Fruit fly (Drosophila melanogaster) whole organism, wandering third instar larva: ENCODE data around the gene Pnn.

Experiments
- Abd-B ChIP-seq: fragments of >200 bp; optimal IDR thresholded peaks from 2 replicates; lab custom pipeline; 2017; ENCODE audit warnings: missing biosample characterization, missing genetic modification characterization
- CG32264 ChIP-seq: fragments of 200-800 bp; sonication (Bioruptor generic); optimal IDR thresholded peaks from 2 replicates; lab custom pipeline; 2016; ENCODE audit warnings: missing biosample characterization, missing genetic modification characterization
- CG9705 ChIP-seq: fragments of 200-800 bp; sonication (Bioruptor generic); optimal IDR thresholded peaks from 2 replicates; lab custom pipeline; 2018; ENCODE audit warnings: missing biosample characterization, mild to moderate bottlenecking, missing genetic modification characterization
- CrebA ChIP-seq: fragments of 200-800 bp; sonication (Bioruptor generic); optimal IDR thresholded peaks from 2 replicates; lab custom pipeline; 2016; ENCODE audit warnings: missing biosample characterization, mild to moderate bottlenecking, missing genetic modification characterization, borderline replicate concordance
- Dfd ChIP-seq: fragments of >200 bp; optimal IDR thresholded peaks from 2 replicates; lab custom pipeline; 2017; ENCODE audit warnings: missing biosample characterization, missing genetic modification characterization
- Dif ChIP-seq: fragments of 200-275, 200-300 bp; sonication (Bioruptor generic); optimal IDR thresholded peaks from 2 replicates; lab custom pipeline; 2018; ENCODE audit warnings: missing biosample characterization, missing genetic modification characterization; ENCODE audit not compliant: partially characterized antibody
- GATAd ChIP-seq: sonication (Bioruptor generic); optimal IDR thresholded peaks from 2 replicates; lab custom pipeline; 2016; ENCODE audit warnings: missing biosample characterization, missing genetic modification characterization
- HLH106 ChIP-seq: fragments of 200-800 bp; optimal IDR thresholded peaks from 3 replicates; lab custom pipeline; 2019; ENCODE audit warnings: missing biosample characterization, mild to moderate bottlenecking, missing genetic modification characterization, moderate library complexity
- Hnf4 ChIP-seq: fragments of 200-800 bp; sonication (Bioruptor generic); optimal IDR thresholded peaks from 2 replicates; lab custom pipeline; 2016; ENCODE audit warnings: missing biosample characterization, mild to moderate bottlenecking, missing genetic modification characterization
- Hr78 ChIP-seq: fragments of >200 bp; optimal IDR thresholded peaks from 2 replicates; lab custom pipeline; 2017; ENCODE audit warnings: missing biosample characterization, missing genetic modification characterization
- Hr83 ChIP-seq: fragments of 200-300 bp; sonication (Bioruptor generic); optimal IDR thresholded peaks from 2 replicates; lab custom pipeline; 2016; ENCODE audit warnings: missing biosample characterization, mild to moderate bottlenecking, missing genetic modification characterization, moderate library complexity; ENCODE audit not compliant: poor library complexity, severe bottlenecking
- Jra ChIP-seq: sonication (Bioruptor generic); optimal IDR thresholded peaks from 2 replicates; lab custom pipeline; 2016; ENCODE audit warnings: missing biosample characterization, missing genetic modification characterization
- Mio ChIP-seq: sonication (Bioruptor generic); optimal IDR thresholded peaks from 2 replicates; lab custom pipeline; 2016; ENCODE audit warnings: missing biosample characterization, missing genetic modification characterization
- Myc ChIP-seq: fragments of >200 bp; optimal IDR thresholded peaks from 2 replicates; lab custom pipeline; 2017
- N ChIP-seq: fragments of >200 bp; optimal IDR thresholded peaks from 2 replicates; lab custom pipeline; 2018; ENCODE audit warnings: missing biosample characterization, missing external identifiers, missing genetic modification characterization
- OdsH ChIP-seq: fragments of 200-800 bp; sonication (Bioruptor generic); optimal IDR thresholded peaks from 2 replicates; lab custom pipeline; 2016; ENCODE audit warnings: missing biosample characterization, mild to moderate bottlenecking, missing genetic modification characterization
- Rel ChIP-seq, 2 experiments: fragments of 200-800 bp; sonication (Bioruptor generic) in 1 of 2; optimal IDR thresholded peaks; 2 replicates in 1 of 2; 3 replicates in 1 of 2; lab custom pipeline; 2016 to 2019; ENCODE audit warnings: mild to moderate bottlenecking in 2 of 2, missing biosample characterization in 2 of 2, missing genetic modification characterization in 2 of 2, moderate library complexity in 1 of 2
- Sp1 ChIP-seq: fragments of 200-800 bp; sonication (Bioruptor generic); optimal IDR thresholded peaks from 3 replicates; lab custom pipeline; 2019; ENCODE audit warnings: missing biosample characterization, mild to moderate bottlenecking, missing genetic modification characterization, moderate library complexity
- Vsx2 ChIP-seq: fragments of 200-300, 225-300 bp; sonication (Bioruptor generic); optimal IDR thresholded peaks from 2 replicates; lab custom pipeline; 2018; ENCODE audit warnings: missing biosample characterization, missing genetic modification characterization; ENCODE audit not compliant: partially characterized antibody
- br ChIP-seq: fragments of 200-800 bp; sonication (Bioruptor generic); optimal IDR thresholded peaks from 2 replicates; lab custom pipeline; 2016; ENCODE audit warnings: missing biosample characterization, missing genetic modification characterization
- brk ChIP-seq: fragments of 200-800 bp; sonication (Bioruptor generic); optimal IDR thresholded peaks from 2 replicates; lab custom pipeline; 2016; ENCODE audit warnings: missing biosample characterization, mild to moderate bottlenecking, missing genetic modification characterization
- dl ChIP-seq, 2 experiments: fragments of 175-275, 200-275 bp in 1 of 2; fragments of 200-275 bp in 1 of 2; sonication (Bioruptor generic); optimal IDR thresholded peaks; lab custom pipeline; 2018; ENCODE audit warnings: mild to moderate bottlenecking in 2 of 2, missing biosample characterization in 2 of 2, missing genetic modification characterization in 2 of 2, moderate library complexity in 2 of 2; ENCODE audit not compliant: partially characterized antibody in 2 of 2, insufficient read depth in 1 of 2
- dmrt93B ChIP-seq: fragments of 200-800 bp; sonication (Bioruptor generic); optimal IDR thresholded peaks from 2 replicates; lab custom pipeline; 2018; ENCODE audit warnings: missing biosample characterization, mild to moderate bottlenecking, missing genetic modification characterization
- dsf ChIP-seq: sonication (Bioruptor generic); optimal IDR thresholded peaks from 2 replicates; lab custom pipeline; 2016; ENCODE audit warnings: missing biosample characterization, missing genetic modification characterization, borderline replicate concordance
- ey ChIP-seq: fragments of 200-800 bp; sonication (Bioruptor generic); optimal IDR thresholded peaks from 2 replicates; lab custom pipeline; 2016; ENCODE audit warnings: missing biosample characterization, missing genetic modification characterization
- foxo ChIP-seq, 2 experiments: fragments of 200-800 bp; sonication (Bioruptor generic); optimal IDR thresholded peaks; 2 replicates in 1 of 2; 3 replicates in 1 of 2; lab custom pipeline; 2016 to 2017; ENCODE audit warnings: missing biosample characterization in 2 of 2, missing genetic modification characterization in 2 of 2
- fru ChIP-seq: fragments of 200-800 bp; sonication (Bioruptor generic); optimal IDR thresholded peaks from 3 replicates; lab custom pipeline; 2016; ENCODE audit warnings: missing biosample characterization, mild to moderate bottlenecking, missing genetic modification characterization
- h ChIP-seq: fragments of 200-800 bp; sonication (Bioruptor generic); optimal IDR thresholded peaks from 3 replicates; lab custom pipeline; 2016; ENCODE audit warnings: missing biosample characterization, mild to moderate bottlenecking, missing genetic modification characterization
- jim ChIP-seq: fragments of 175-275, 200-325 bp; sonication (Bioruptor generic); optimal IDR thresholded peaks from 2 replicates; lab custom pipeline; 2016; ENCODE audit warnings: missing biosample characterization, mild to moderate bottlenecking, missing genetic modification characterization
- lola ChIP-seq: fragments of >200 bp; optimal IDR thresholded peaks from 2 replicates; lab custom pipeline; 2017; ENCODE audit warnings: missing biosample characterization, missing genetic modification characterization
- pan ChIP-seq: fragments of >200 bp; optimal IDR thresholded peaks from 2 replicates; lab custom pipeline; 2017
- psq ChIP-seq: fragments of 200-800 bp; sonication (Bioruptor generic); optimal IDR thresholded peaks from 3 replicates; lab custom pipeline; 2017; ENCODE audit warnings: missing biosample characterization, mild to moderate bottlenecking, missing genetic modification characterization, moderate library complexity
- rgr ChIP-seq: fragments of 200-800 bp; sonication (Bioruptor generic); optimal IDR thresholded peaks from 3 replicates; lab custom pipeline; 2016; ENCODE audit warnings: missing biosample characterization, mild to moderate bottlenecking, missing genetic modification characterization
- sage ChIP-seq: fragments of 200-800 bp; sonication (Bioruptor generic); optimal IDR thresholded peaks from 2 replicates; lab custom pipeline; 2016; ENCODE audit warnings: missing biosample characterization, mild to moderate bottlenecking, missing genetic modification characterization
- sv ChIP-seq: fragments of 200-800 bp; sonication (Bioruptor generic); optimal IDR thresholded peaks from 3 replicates; lab custom pipeline; 2016; ENCODE audit warnings: missing biosample characterization, missing genetic modification characterization
- tai ChIP-seq: sonication (Bioruptor generic); optimal IDR thresholded peaks from 2 replicates; lab custom pipeline; 2016; ENCODE audit warnings: missing biosample characterization, missing genetic modification characterization
- usp ChIP-seq: fragments of >200 bp; optimal IDR thresholded peaks from 2 replicates; lab custom pipeline; 2017; ENCODE audit warnings: missing biosample characterization, missing genetic modification characterization
- woc ChIP-seq: sonication (Bioruptor generic); optimal IDR thresholded peaks from 2 replicates; lab custom pipeline; 2016; ENCODE audit warnings: missing biosample characterization, mild to moderate bottlenecking, missing genetic modification characterization

Pnn gene

DNA sequence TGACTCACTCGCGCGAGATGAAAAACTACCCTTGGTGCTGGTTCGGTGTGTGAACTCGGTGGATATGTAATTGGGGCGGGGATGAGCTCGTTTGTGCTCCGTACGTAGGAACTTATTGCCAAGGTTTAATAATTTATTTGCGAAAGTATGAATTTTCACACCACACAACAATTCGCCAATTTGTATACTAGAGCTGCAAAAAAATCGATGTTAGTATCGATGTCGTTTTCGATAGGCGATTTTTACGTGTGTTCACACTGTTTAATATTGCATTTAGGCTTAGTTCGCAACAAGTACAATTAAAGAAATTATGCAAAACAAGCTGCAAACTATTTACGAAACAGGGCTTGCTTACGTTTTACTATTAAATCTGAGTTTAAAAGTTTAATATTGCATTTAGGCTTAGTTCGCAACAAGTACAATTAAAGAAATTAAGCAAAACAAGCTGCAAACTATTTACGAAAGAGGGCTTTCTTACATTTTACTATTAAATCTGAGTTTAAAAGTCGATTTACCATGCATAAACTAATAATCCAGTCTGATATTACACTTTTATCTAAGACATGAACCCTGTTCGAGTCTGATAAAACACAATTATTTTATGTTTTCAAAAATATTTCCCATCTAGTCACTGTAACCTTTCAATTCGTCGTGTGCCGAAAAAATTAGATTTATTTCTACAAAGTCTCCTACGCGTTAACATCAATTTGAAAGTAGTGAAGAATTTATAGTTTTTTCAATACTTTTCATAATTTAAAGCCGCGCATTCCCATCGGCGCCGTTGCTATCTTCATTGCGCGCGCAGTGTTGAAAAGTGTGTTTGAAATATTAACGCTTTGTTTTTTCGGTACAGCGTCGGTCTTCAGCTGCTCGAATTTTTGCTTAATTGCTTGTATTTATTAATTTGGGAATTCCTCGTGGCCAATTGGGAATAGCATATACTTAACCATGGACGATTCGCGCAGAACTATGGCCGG is 22.5 kb downstream of the Pnn start, which contains the start of the genes Snap24 and CG8478:
TSS of gene Snap24 (minus strand) at position 196 of the 977 bp plus-strand sequence.
TSS of gene CG8478 (plus strand) at position 696 of the 977 bp plus-strand sequence.
- TF ChIP-seq CG9705 (GFP tag; lab: Kevin White, UChicago) = no peak
- no peak for TF ChIP-seq Rel (GFP tag; optimal IDR thresholded peaks at IDR 0.05; lab: Kevin White, UChicago)
- peak; percentile 31 for TF ChIP-seq Rel (tag; optimal IDR thresholded peaks at IDR 0.05; lab: Kevin White, UChicago)
- TF ChIP-seq Myc (lab: Kevin White, UChicago) = peak; percentile 2
- TF ChIP-seq h (GFP tag; lab: Kevin White, UChicago) = no peak
- TF ChIP-seq pan (lab: Kevin White, UChicago) = no peak
- peak; percentile 8 for TF ChIP-seq N (GFP tag; lab: Kevin White, UChicago)
- TF ChIP-seq Sp1 (GFP tag; lab: Kevin White, UChicago) = no peak
- TF ChIP-seq ey = no peak
- TF ChIP-seq Jra (GFP tag; lab: Kevin White, UChicago) = peak; percentile 64
- no peak for TF ChIP-seq Vsx2
- TF ChIP-seq Hr83 = no peak

DNA sequence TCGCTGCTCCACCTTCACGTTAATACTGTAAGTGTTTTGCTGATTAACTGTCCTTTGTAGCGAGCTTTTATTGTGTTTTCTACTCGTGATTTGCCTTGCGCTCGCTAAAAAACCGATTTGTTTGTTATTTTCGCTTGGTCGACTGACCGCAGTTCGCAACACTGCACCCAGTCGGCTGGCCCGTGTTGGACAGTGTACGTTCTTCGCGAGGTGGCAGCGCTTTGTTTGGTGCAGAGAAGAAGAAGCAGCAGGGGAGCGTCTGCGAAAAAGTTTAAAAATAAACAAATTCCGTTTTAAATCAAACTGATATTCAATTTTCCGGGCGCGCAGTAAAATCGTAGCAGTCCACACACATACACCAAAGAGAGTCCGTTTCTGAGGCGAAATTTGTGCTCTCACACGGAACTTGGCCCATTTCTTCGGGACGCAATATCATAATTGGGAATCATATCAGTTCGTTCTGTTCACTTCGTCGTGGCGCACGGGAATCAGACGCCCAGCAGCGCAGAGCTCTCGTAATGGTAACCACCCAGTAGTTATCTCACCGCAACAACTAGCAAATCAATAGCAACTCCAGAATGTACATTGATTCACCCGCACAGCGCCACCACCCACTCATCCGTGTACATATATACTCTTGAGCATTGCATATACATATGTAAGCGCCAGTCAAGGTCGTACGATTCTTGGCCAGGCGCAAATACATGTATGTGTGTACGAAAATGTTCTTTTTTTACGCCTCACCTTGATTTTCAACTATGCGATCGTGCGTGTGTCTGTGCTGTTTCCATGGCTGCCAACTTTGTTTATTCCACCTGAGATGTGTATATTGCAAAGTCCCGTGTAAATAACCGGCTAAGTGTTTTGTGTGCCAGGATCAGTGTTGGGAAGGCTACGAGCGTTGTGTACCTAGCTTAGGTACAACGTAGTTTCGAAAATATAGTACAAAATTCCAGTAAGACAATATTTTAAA is 27.2 kb downstream of the Pnn start, which contains the start of gene Naa80:
TSS of gene Naa80 (plus strand) at position 215 of the 973 bp plus-strand sequence.
- peak; percentile 62 for TF ChIP-seq CG9705 (GFP tag; lab: Kevin White, UChicago)
- TF ChIP-seq Rel (GFP tag; optimal IDR thresholded peaks at IDR 0.05; lab: Kevin White, UChicago) = no peak
- TF ChIP-seq Rel (tag; optimal IDR thresholded peaks at IDR 0.05; lab: Kevin White, UChicago) = peak; percentile 77
- peak; percentile 71 for TF ChIP-seq OdsH (GFP tag; lab: Kevin White, UChicago)
- TF ChIP-seq Sp1 (GFP tag; lab: Kevin White, UChicago) = peak; percentile 50
- TF ChIP-seq HLH106 (tag; lab: Kevin White, UChicago) = peak; percentile 54
- TF ChIP-seq jim (GFP tag; lab: Kevin White, UChicago) = peak; percentile 30
- no peak for TF ChIP-seq Vsx2
- TF ChIP-seq Jra (GFP tag; lab: Kevin White, UChicago) = peak; percentile 80
- TF ChIP-seq br (GFP tag; lab: Kevin White, UChicago) = peak; percentile 80
- peak; percentile 88 for TF ChIP-seq Hnf4 (GFP tag; lab: Kevin White, UChicago)
- no peak for TF ChIP-seq CrebA
- peak; percentile 88 for TF ChIP-seq rgr (GFP tag; lab: Kevin White, UChicago)
- no peak for TF ChIP-seq Abd-B
- no peak for TF ChIP-seq usp
- TF ChIP-seq Mio (GFP tag; lab: Kevin White, UChicago) = peak; percentile 31
- TF ChIP-seq Dfd (GFP tag; lab: Kevin White, UChicago) = no peak
- TF ChIP-seq dl (GFP tag; optimal IDR thresholded peaks at IDR 0.05; lab: Kevin White, UChicago; ENCODE audit: insufficient read depth in 1 of 2, partially characterized antibody in 2 of 2) = peak in 1 of 2 experiments; percentile 22
- TF ChIP-seq sv (GFP tag; lab: Kevin White, UChicago) = peak; percentile 32
- peak; percentile 60 for TF ChIP-seq woc
- peak in 1 of 2 experiments; percentile 84 for TF ChIP-seq foxo (GFP tag; optimal IDR thresholded peaks at IDR 0.05; lab: Kevin White, UChicago)
- TF ChIP-seq Myc (lab: Kevin White, UChicago) = peak; percentile 3
- TF ChIP-seq GATAd (GFP tag; lab: Kevin White, UChicago) = no peak
- TF ChIP-seq Hr83 = peak; percentile 93
- TF ChIP-seq pan (lab: Kevin White, UChicago) = no peak
- TF ChIP-seq CG32264 (GFP tag; lab: Kevin White, UChicago) = peak; percentile 22
- TF ChIP-seq N (GFP tag; lab: Kevin White, UChicago) = no peak
- TF ChIP-seq lola (GFP tag; lab: Kevin White, UChicago) = no peak
- peak; percentile 48 for TF ChIP-seq dsf (GFP tag; lab: Kevin White, UChicago)
- peak; percentile 50 for TF ChIP-seq psq (GFP tag; lab: Kevin White, UChicago)
- TF ChIP-seq sage = no peak
- no peak for TF ChIP-seq dmrt93B (GFP tag; lab: Kevin White, UChicago)
- no peak for TF ChIP-seq brk
- TF ChIP-seq tai = no peak
- TF ChIP-seq Hr78 (GFP tag; lab: Kevin White, UChicago) = no peak
- peak; percentile 70 for TF ChIP-seq ey
- TF ChIP-seq h (GFP tag; lab: Kevin White, UChicago) = peak; percentile 84
- peak; percentile 70 for TF ChIP-seq fru (GFP tag; lab: Kevin White, UChicago)
- peak; percentile 42 for TF ChIP-seq Dif (GFP tag; lab: Kevin White, UChicago)
- TF ChIP-seq, all 38 proteins: peak for 24
